Fruit fly (Drosophila melanogaster) whole organism, pupa: Measurements from ENCODE around the gene CG31075.

ENCODE experiments used
- CG10348 ChIP-seq: fragments of 200-800 bp; sonication (Bioruptor generic); IDR thresholded peaks from 2 replicates; pipeline ENCODE4 v1.3.6; 2022; ENCODE audit warnings: missing biosample characterization, missing genetic modification characterization
- CG32121 ChIP-seq: fragments of 200-800 bp; sonication (Bioruptor generic); IDR thresholded peaks from 2 replicates; pipeline ENCODE4 v1.3.6; 2022; ENCODE audit warnings: missing biosample characterization, missing genetic modification characterization
- D1 ChIP-seq: fragments of 200-800 bp; sonication (Bioruptor generic); optimal IDR thresholded peaks from 2 replicates; lab custom pipeline; 2018; ENCODE audit warnings: missing biosample characterization, mild to moderate bottlenecking, missing genetic modification characterization, moderate library complexity
- EcR ChIP-seq: fragments of 200-800 bp; sonication (Bioruptor generic); optimal IDR thresholded peaks from 3 replicates; lab custom pipeline; 2019; ENCODE audit warnings: missing biosample characterization, missing genetic modification characterization, mild to moderate bottlenecking, moderate library complexity, missing genetic modification reagents
- Ets98B ChIP-seq: fragments of 200-800 bp; sonication (Bioruptor generic); IDR thresholded peaks from 2 replicates; pipeline ENCODE4 v1.3.6; 2022; ENCODE audit warnings: missing biosample characterization, missing genetic modification characterization

- TF ChIP-seq Ets98B (GFP tag; lab: Robert Waterston, UW), result peak; percentile 93
- TF ChIP-seq EcR (GFP tag; lab: Kevin White, UChicago), result peak; percentile 60
- TF ChIP-seq CG32121 (GFP tag; lab: Robert Waterston, UW), result peak; percentile 91
- peak; percentile 73 for TF ChIP-seq CG10348 (GFP tag; lab: Robert Waterston, UW)
- TF ChIP-seq D1 (tag; lab: Kevin White, UChicago), result peak; percentile 84
Observed at dm6 chr3R:26988412-26988981, at the start of gene CG31075.
